Fruit fly (Drosophila melanogaster) whole organism, embryonic: ENCODE measurements around the gene CG43295.

Source experiments
- ATbp ChIP-seq: fragments of 200-800 bp; sonication (Bioruptor generic); optimal IDR thresholded peaks from 2 replicates; lab custom pipeline; 2017; ENCODE audit warnings: missing biosample characterization, mild to moderate bottlenecking, missing genetic modification characterization, missing genetic modification reagents
- CG10565 ChIP-seq: fragments of 200-800 bp; sonication (Bioruptor generic); optimal IDR thresholded peaks from 3 replicates; lab custom pipeline; 2016; ENCODE audit warnings: missing biosample characterization, mild to moderate bottlenecking, missing genetic modification characterization
- CG12659 ChIP-seq: fragments of 200-800 bp; sonication (Bioruptor generic); optimal IDR thresholded peaks from 3 replicates; lab custom pipeline; 2017; ENCODE audit warnings: mild to moderate bottlenecking, missing biosample characterization, missing genetic modification reagents, missing genetic modification characterization
- CG13287 ChIP-seq: fragments of 200-800 bp; sonication (Bioruptor generic); IDR thresholded peaks from 2 replicates; pipeline ENCODE4 v1.3.6; 2022; ENCODE audit warnings: missing biosample characterization, missing genetic modification characterization; ENCODE audit not compliant: partially characterized antibody
- CG14710 ChIP-seq: fragments of 200-800 bp; sonication (Bioruptor generic); optimal IDR thresholded peaks from 3 replicates; lab custom pipeline; 2019; ENCODE audit warnings: missing biosample characterization, mild to moderate bottlenecking, missing genetic modification characterization, moderate library complexity
- CG1529 ChIP-seq: fragments of 200-800 bp; sonication (Bioruptor generic); optimal IDR thresholded peaks from 3 replicates; lab custom pipeline; 2018; ENCODE audit warnings: missing biosample characterization, missing genetic modification characterization
- CG15514 ChIP-seq: fragments of 200-800 bp; sonication (Bioruptor generic); optimal IDR thresholded peaks from 3 replicates; lab custom pipeline; 2017; ENCODE audit warnings: missing biosample characterization, missing genetic modification characterization, mild to moderate bottlenecking, moderate library complexity, missing genetic modification reagents
- CG1603 ChIP-seq: fragments of 200-800 bp; sonication (Bioruptor generic); optimal IDR thresholded peaks from 2 replicates; lab custom pipeline; 2019; ENCODE audit warnings: missing biosample characterization, mild to moderate bottlenecking, missing genetic modification characterization, moderate library complexity
- CG17829 ChIP-seq: fragments of 200-800 bp; optimal IDR thresholded peaks from 2 replicates; lab custom pipeline; 2019; ENCODE audit warnings: missing biosample characterization, mild to moderate bottlenecking, missing genetic modification characterization, moderate library complexity
- CG18262 ChIP-seq: fragments of 200-800 bp; optimal IDR thresholded peaks from 3 replicates; lab custom pipeline; 2019; ENCODE audit warnings: missing biosample characterization, mild to moderate bottlenecking, missing genetic modification characterization, moderate library complexity
- CG3281 ChIP-seq: fragments of 200-800 bp; sonication (Bioruptor generic); optimal IDR thresholded peaks from 3 replicates; lab custom pipeline; 2017; ENCODE audit warnings: missing biosample characterization, mild to moderate bottlenecking, missing genetic modification characterization
- CG34224 ChIP-seq: fragments of 200-800 bp; sonication (Bioruptor generic); IDR thresholded peaks from 3 replicates; pipeline ENCODE4 v1.3.6; 2022; ENCODE audit warnings: missing biosample characterization, missing genetic modification characterization; ENCODE audit not compliant: partially characterized antibody
- CG4328 ChIP-seq: fragments of 200-800 bp; sonication (Bioruptor generic); optimal IDR thresholded peaks from 3 replicates; lab custom pipeline; 2017; ENCODE audit warnings: missing biosample characterization, missing genetic modification reagents, missing genetic modification characterization
- CG4617 ChIP-seq: fragments of 200-800 bp; sonication (Bioruptor generic); optimal IDR thresholded peaks from 3 replicates; lab custom pipeline; 2016; ENCODE audit warnings: missing biosample characterization, missing genetic modification characterization, borderline replicate concordance
- CG7271 ChIP-seq: fragments of 200-800 bp; sonication (Bioruptor generic); optimal IDR thresholded peaks from 2 replicates; lab custom pipeline; 2018; ENCODE audit warnings: missing biosample characterization, mild to moderate bottlenecking, missing genetic modification characterization, moderate library complexity
- CG7963 ChIP-seq: fragments of 200-800 bp; sonication (Bioruptor generic); IDR thresholded peaks from 3 replicates; pipeline ENCODE4 v1.3.6; 2022; ENCODE audit warnings: missing biosample characterization, missing genetic modification characterization; ENCODE audit not compliant: partially characterized antibody
- CG8478 ChIP-seq: fragments of >200 bp; optimal IDR thresholded peaks from 2 replicates; lab custom pipeline; 2018
- CG9727 ChIP-seq: fragments of 200-800 bp; sonication (Bioruptor generic); optimal IDR thresholded peaks from 3 replicates; lab custom pipeline; 2017; ENCODE audit warnings: missing biosample characterization, mild to moderate bottlenecking, missing genetic modification characterization
- CG9797 ChIP-seq: fragments of 200-800 bp; sonication (Bioruptor generic); optimal IDR thresholded peaks from 3 replicates; lab custom pipeline; 2018; ENCODE audit warnings: missing biosample characterization, mild to moderate bottlenecking, missing genetic modification characterization
- Dip2 ChIP-seq: fragments of 200-800 bp; sonication (Bioruptor generic); IDR thresholded peaks from 2 replicates; pipeline ENCODE4 v1.3.6; 2022; ENCODE audit warnings: missing biosample characterization, missing genetic modification characterization
- Dref ChIP-seq: fragments of 200-800 bp; sonication (Bioruptor generic); IDR thresholded peaks from 2 replicates; pipeline ENCODE4 v1.3.6; 2022; ENCODE audit warnings: missing biosample characterization, missing genetic modification characterization
- HLHmδ ChIP-seq: fragments of 200-800 bp; sonication (Bioruptor generic); optimal IDR thresholded peaks from 2 replicates; lab custom pipeline; 2018; ENCODE audit warnings: missing biosample characterization, mild to moderate bottlenecking, missing genetic modification characterization, moderate library complexity
- MBD-R2 ChIP-seq: fragments of 200-800 bp; sonication (Bioruptor generic); IDR thresholded peaks from 2 replicates; pipeline ENCODE4 v1.3.6; 2022; ENCODE audit warnings: missing biosample characterization, missing genetic modification characterization
- Myb ChIP-seq: fragments of 200-800 bp; sonication (Bioruptor generic); optimal IDR thresholded peaks from 2 replicates; lab custom pipeline; 2016; ENCODE audit warnings: missing biosample characterization, missing genetic modification characterization
- Nf-YB ChIP-seq: fragments of 200-800 bp; sonication (Bioruptor generic); optimal IDR thresholded peaks from 3 replicates; lab custom pipeline; 2019; ENCODE audit warnings: missing biosample characterization, mild to moderate bottlenecking, missing genetic modification characterization, moderate library complexity
- Opbp ChIP-seq: fragments of 200-800 bp; sonication (Bioruptor generic); IDR thresholded peaks from 3 replicates; pipeline ENCODE4 v1.3.6; 2022; ENCODE audit warnings: missing biosample characterization, missing genetic modification characterization; ENCODE audit not compliant: partially characterized antibody
- Pdp1 ChIP-seq, 2 experiments: fragments of 200-800 bp; sonication (Bioruptor generic); optimal IDR thresholded peaks; 3 replicates each; lab custom pipeline; 2016; ENCODE audit warnings: missing biosample characterization in 2 of 2, missing genetic modification characterization in 2 of 2, mild to moderate bottlenecking in 1 of 2, moderate library complexity in 1 of 2
- YL-1 ChIP-seq: fragments of 200-800 bp; sonication (Bioruptor generic); optimal IDR thresholded peaks from 3 replicates; lab custom pipeline; 2017; ENCODE audit warnings: missing biosample characterization, mild to moderate bottlenecking, missing genetic modification characterization
- ase ChIP-seq: fragments of 200-800 bp; sonication (Bioruptor generic); IDR thresholded peaks from 3 replicates; pipeline ENCODE4 v1.3.6; 2022; ENCODE audit warnings: missing biosample characterization, missing genetic modification characterization
- az2 ChIP-seq: fragments of 200-800 bp; sonication (Bioruptor generic); optimal IDR thresholded peaks from 3 replicates; lab custom pipeline; 2016; ENCODE audit warnings: missing biosample characterization, missing genetic modification characterization
- bcd ChIP-seq: fragments of 200-800 bp; sonication (Bioruptor generic); optimal IDR thresholded peaks from 2 replicates; lab custom pipeline; 2017; ENCODE audit warnings: missing biosample characterization, mild to moderate bottlenecking, missing genetic modification characterization
- chinmo ChIP-seq: fragments of 200-800 bp; sonication (Bioruptor generic); IDR thresholded peaks from 4 replicates; pipeline ENCODE4 v1.3.6; 2022; ENCODE audit warnings: missing biosample characterization, missing genetic modification characterization; ENCODE audit not compliant: partially characterized antibody
- chn ChIP-seq: fragments of 200-800 bp; sonication (Bioruptor generic); optimal IDR thresholded peaks from 2 replicates; lab custom pipeline; 2016; ENCODE audit warnings: missing biosample characterization, missing genetic modification characterization
- dpn ChIP-seq, 2 experiments: fragments of 200-800 bp; sonication (Bioruptor generic); optimal IDR thresholded peaks; 3 replicates each; lab custom pipeline; 2016; ENCODE audit warnings: missing biosample characterization in 2 of 2, missing genetic modification characterization in 2 of 2
- emc ChIP-seq: fragments of 200-800 bp; sonication (Bioruptor generic); optimal IDR thresholded peaks from 2 replicates; lab custom pipeline; 2016; ENCODE audit warnings: missing biosample characterization, missing genetic modification characterization
- ewg ChIP-seq: fragments of 200-800 bp; sonication (Bioruptor generic); optimal IDR thresholded peaks from 3 replicates; lab custom pipeline; 2017; ENCODE audit warnings: mild to moderate bottlenecking, missing biosample characterization, missing genetic modification reagents, missing genetic modification characterization
- ftz-f1 ChIP-seq: fragments of 200-800 bp; sonication (Bioruptor generic); optimal IDR thresholded peaks from 2 replicates; lab custom pipeline; 2016; ENCODE audit warnings: missing biosample characterization, missing genetic modification characterization
- gro ChIP-seq: fragments of 200-800 bp; sonication (Bioruptor generic); optimal IDR thresholded peaks from 2 replicates; lab custom pipeline; 2016; ENCODE audit warnings: missing biosample characterization, missing genetic modification characterization
- hkb ChIP-seq, 2 experiments: fragments of 200-800 bp in 1 of 2; fragments of >200 bp in 1 of 2; sonication (Bioruptor generic) in 1 of 2; IDR thresholded peaks in 1 of 2; optimal IDR thresholded peaks in 1 of 2; 2 replicates each; pipeline versions ENCODE4 v1.3.6 to Lab custom; 2017 to 2022; ENCODE audit warnings: missing biosample characterization in 1 of 2, missing genetic modification characterization in 1 of 2
- lov ChIP-seq, 2 experiments: fragments of 200-800 bp in 1 of 2; fragments of >200 bp in 1 of 2; sonication (Bioruptor generic) in 1 of 2; IDR thresholded peaks in 1 of 2; optimal IDR thresholded peaks in 1 of 2; 2 replicates in 1 of 2; 3 replicates in 1 of 2; pipeline versions ENCODE4 v1.3.6 to Lab custom; 2017 to 2022; ENCODE audit warnings: missing biosample characterization in 1 of 2, missing genetic modification characterization in 1 of 2
- p53 ChIP-seq: fragments of 200-800 bp; sonication (Bioruptor generic); optimal IDR thresholded peaks from 2 replicates; lab custom pipeline; 2016; ENCODE audit warnings: missing biosample characterization, missing genetic modification characterization
- pho ChIP-seq: fragments of 200-800 bp; sonication (Bioruptor generic); optimal IDR thresholded peaks from 2 replicates; lab custom pipeline; 2016; ENCODE audit warnings: missing biosample characterization, missing genetic modification characterization
- pita ChIP-seq: fragments of 200-800 bp; sonication (Bioruptor generic); optimal IDR thresholded peaks from 2 replicates; lab custom pipeline; 2017; ENCODE audit warnings: missing biosample characterization, mild to moderate bottlenecking, missing genetic modification characterization
- sc ChIP-seq, 3 experiments: fragments of >200 bp in 2 of 3; fragments of 200-800 bp in 1 of 3; sonication (Bioruptor generic) in 1 of 3; optimal IDR thresholded peaks; 2 replicates in 2 of 3; 3 replicates in 1 of 3; lab custom pipeline; 2017; ENCODE audit warnings: mild to moderate bottlenecking in 1 of 3, missing biosample characterization in 1 of 3, missing genetic modification characterization in 1 of 3, missing genetic modification reagents in 1 of 3
- sim ChIP-seq: fragments of 200-800 bp; sonication (Bioruptor generic); IDR thresholded peaks from 2 replicates; pipeline ENCODE4 v1.3.6; 2022; ENCODE audit warnings: missing biosample characterization, missing genetic modification characterization
- slbo ChIP-seq: fragments of 200-800 bp; sonication (Bioruptor generic); IDR thresholded peaks from 2 replicates; pipeline ENCODE4 v1.3.6; 2022; ENCODE audit warnings: missing biosample characterization, missing genetic modification characterization
- unpg ChIP-seq: fragments of 200-800 bp; sonication (Bioruptor generic); optimal IDR thresholded peaks from 3 replicates; lab custom pipeline; 2018; ENCODE audit warnings: missing biosample characterization, mild to moderate bottlenecking, missing genetic modification characterization, moderate library complexity
- zen2 ChIP-seq: fragments of 200-800 bp; sonication (Bioruptor generic); IDR thresholded peaks from 3 replicates; pipeline ENCODE4 v1.3.6; 2022; ENCODE audit warnings: missing biosample characterization, missing genetic modification characterization; ENCODE audit not compliant: partially characterized antibody

Gene CG43295

dm6 chr3L:16090330-16090803, 15.3 kb upstream of the CG43295 start, which contains the start of the genes CG5235 and ClC-c (continued):
- TF ChIP-seq CG7271 (no peak), ase (GFP tag; lab: Robert Waterston, UW) (no peak), CG7963 (GFP tag; lab: Robert Waterston, UW) (peak; percentile 86), ewg (GFP tag; lab: Kevin White, UChicago) (no peak), p53 (GFP tag; lab: Kevin White, UChicago) (no peak), CG8478 (lab: Kevin White, UChicago) (no peak), CG3281 (GFP tag; lab: Kevin White, UChicago) (no peak), CG1529 (no peak), CG13287 (GFP tag; lab: Robert Waterston, UW) (peak; percentile 88), CG4328 (GFP tag; lab: Kevin White, UChicago) (no peak), CG9797 (peak; percentile 87), hkb (optimal IDR thresholded peaks at IDR 0.05; lab: Kevin White, UChicago) (no peak), hkb (GFP tag; IDR thresholded peaks at IDR 0.05; lab: Robert Waterston, UW) (no peak), HLHmδ (GFP tag; lab: Kevin White, UChicago) (no peak), CG12659 (peak; percentile 42), Pdp1 (GFP tag; optimal IDR thresholded peaks at IDR 0.05; lab: Kevin White, UChicago) (peak in 1 of 2 experiments; percentile 22), ftz-f1 (GFP tag; lab: Kevin White, UChicago) (no peak), bcd (GFP tag; lab: Kevin White, UChicago) (no peak), CG10565 (no peak), pho (GFP tag; lab: Kevin White, UChicago) (no peak), chn (GFP tag; lab: Kevin White, UChicago) (no peak), CG9727 (GFP tag; lab: Kevin White, UChicago) (no peak), Opbp (peak; percentile 77), unpg (GFP tag; lab: Kevin White, UChicago) (no peak), gro (peak; percentile 25), pita (GFP tag; lab: Kevin White, UChicago) (no peak), az2 (GFP tag; lab: Kevin White, UChicago) (no peak), Dref (GFP tag; lab: Robert Waterston, UW) (peak; percentile 94), zen2 (GFP tag; lab: Robert Waterston, UW) (peak; percentile 79; the same call in 2 of the 3 replicates), CG18262 (no peak), dpn (GFP tag; optimal IDR thresholded peaks at IDR 0.05; lab: Kevin White, UChicago) (no peak), slbo (GFP tag; lab: Robert Waterston, UW) (no peak), sc (optimal IDR thresholded peaks at IDR 0.05; lab: Kevin White, UChicago) (no peak), sc (GFP tag; optimal IDR thresholded peaks at IDR 0.05; lab: Kevin White, UChicago) (no peak), CG14710 (tag; lab: Kevin White, UChicago) (peak; percentile 45), ATbp (GFP tag; lab: Kevin White, UChicago) (no peak), CG4617 (GFP tag; lab: Kevin White, UChicago) (peak; percentile 92), YL-1 (GFP tag; lab: Kevin White, UChicago) (peak; percentile 84), lov (optimal IDR thresholded peaks at IDR 0.05; lab: Kevin White, UChicago) (no peak), lov (GFP tag; IDR thresholded peaks at IDR 0.05; lab: Robert Waterston, UW) (no peak), CG34224 (peak; percentile 90), Dip2 (GFP tag; lab: Robert Waterston, UW) (no peak), MBD-R2 (GFP tag; lab: Robert Waterston, UW) (peak; percentile 56), chinmo (GFP tag; lab: Robert Waterston, UW) (peak; percentile 86; the same call in 2 of the 4 replicates), CG1603 (tag; lab: Kevin White, UChicago) (no peak), CG15514 (GFP tag; lab: Kevin White, UChicago) (peak; percentile 43), sim (GFP tag; lab: Robert Waterston, UW) (no peak), Myb (GFP tag; lab: Kevin White, UChicago) (peak; percentile 38), emc (GFP tag; lab: Kevin White, UChicago) (no peak), Nf-YB (GFP tag; lab: Kevin White, UChicago) (no peak), CG17829 (peak; percentile 34)
